Worm (Caenorhabditis elegans) whole organism, late embryonic: ENCODE data around the gene pqn-63.

Experiments
- ama-1 ChIP-seq: fragments of 150-350 bp; optimal IDR thresholded peaks from 2 replicates; lab custom pipeline; 2014
- ceh-45 ChIP-seq: fragments of 200-800 bp; sonication (Bioruptor generic); IDR thresholded peaks from 2 replicates; pipeline ENCODE4 v1.3.6; 2022; ENCODE audit warnings: missing genetic modification reagents, missing genetic modification characterization, missing compliant biosample characterization
- ceh-9 ChIP-seq: sonication (generic microtip); optimal IDR thresholded peaks from 2 replicates; lab custom pipeline; 2016; ENCODE audit warnings: mild to moderate bottlenecking, missing genetic modification characterization, inconsistent platforms, missing compliant biosample characterization
- pqm-1 ChIP-seq: sonication (generic microtip); optimal IDR thresholded peaks from 2 replicates; lab custom pipeline; 2016; ENCODE audit warnings: missing genetic modification characterization, missing compliant biosample characterization
- tbx-2 ChIP-seq: sonication (generic microtip); optimal IDR thresholded peaks from 2 replicates; lab custom pipeline; 2016; ENCODE audit warnings: missing genetic modification characterization, missing compliant biosample characterization
- unc-86 ChIP-seq: sonication (generic microtip); optimal IDR thresholded peaks from 2 replicates; lab custom pipeline; 2016; ENCODE audit warnings: missing genetic modification characterization, missing compliant biosample characterization

ce11 chrV:9588574-9588973, 27.3 kb upstream of the pqn-63 start:
- no peak for TF ChIP-seq ama-1
- no peak for TF ChIP-seq pqm-1 (tag; lab: Kevin White, UChicago)
- no peak for TF ChIP-seq ceh-9 (tag; lab: Kevin White, UChicago)
- no peak for TF ChIP-seq tbx-2 (tag; lab: Kevin White, UChicago)
- TF ChIP-seq ceh-45 (GFP tag; lab: Robert Waterston, UW) = no peak
- no peak for TF ChIP-seq unc-86 (tag; lab: Kevin White, UChicago)
